Worm (Caenorhabditis elegans) whole organism, L4/young adult: Measurements from ENCODE around the gene C17C3.24.

ENCODE experiments used
- W03F9.2 ChIP-seq: fragments of 150-350 bp; optimal IDR thresholded peaks from 2 replicates; lab custom pipeline; 2014; ENCODE audit warnings: missing biosample characterization, missing genetic modification characterization
- dao-5 ChIP-seq: sonication (generic microtip); optimal IDR thresholded peaks from 2 replicates; lab custom pipeline; 2016; ENCODE audit warnings: missing genotype, missing genetic modification characterization, moderate library complexity, missing compliant biosample characterization
- him-1 ChIP-seq: sonication (generic microtip); optimal IDR thresholded peaks from 2 replicates; lab custom pipeline; 2016; ENCODE audit warnings: missing genotype, missing genetic modification reagents, missing genetic modification characterization, missing compliant biosample characterization

- no peak for TF ChIP-seq him-1 (tag; lab: Kevin White, UChicago)
- no peak for TF ChIP-seq W03F9.2 (tag; lab: Kevin White, UChicago)
- no peak for TF ChIP-seq dao-5
These were observed 23.9 kb downstream of the C17C3.24 start, which contains the start of gene ZK177.9 for ce11 chrII:5517643-5518042.
